Fruit fly (Drosophila melanogaster) whole organism, embryonic: Measurements from ENCODE around the gene Sec5.

Experiments
- CG10321 ChIP-seq: fragments of 200-800 bp; sonication (Bioruptor generic); IDR thresholded peaks from 2 replicates; pipeline ENCODE4 v1.3.6; 2022; ENCODE audit warnings: missing biosample characterization, missing genetic modification characterization
- CG10959 ChIP-seq: fragments of 200-800 bp; sonication (Bioruptor generic); IDR thresholded peaks from 2 replicates; pipeline ENCODE4 v1.3.6; 2022; ENCODE audit warnings: missing biosample characterization, missing genetic modification characterization
- CG11695 ChIP-seq: fragments of 200-800 bp; sonication (Bioruptor generic); IDR thresholded peaks from 3 replicates; pipeline ENCODE4 v1.3.6; 2022; ENCODE audit warnings: missing biosample characterization, missing genetic modification characterization
- CG12155 ChIP-seq: fragments of 200-800 bp; sonication (Bioruptor generic); optimal IDR thresholded peaks from 3 replicates; lab custom pipeline; 2016; ENCODE audit warnings: missing biosample characterization, missing genetic modification characterization
- CG14014 ChIP-seq: fragments of 200-800 bp; sonication (Bioruptor generic); IDR thresholded peaks from 2 replicates; pipeline ENCODE4 v1.3.6; 2022; ENCODE audit warnings: missing biosample characterization, missing genetic modification characterization
- CG1529 ChIP-seq: fragments of 200-800 bp; sonication (Bioruptor generic); optimal IDR thresholded peaks from 3 replicates; lab custom pipeline; 2018; ENCODE audit warnings: missing biosample characterization, missing genetic modification characterization
- CG1603 ChIP-seq: fragments of 200-800 bp; sonication (Bioruptor generic); optimal IDR thresholded peaks from 2 replicates; lab custom pipeline; 2019; ENCODE audit warnings: missing biosample characterization, mild to moderate bottlenecking, missing genetic modification characterization, moderate library complexity
- CG17385 ChIP-seq: fragments of 200-800 bp; sonication (Bioruptor generic); optimal IDR thresholded peaks from 3 replicates; lab custom pipeline; 2018; ENCODE audit warnings: missing biosample characterization, mild to moderate bottlenecking, missing genetic modification characterization
- CG17612 ChIP-seq: fragments of 200-800 bp; sonication (Bioruptor generic); IDR thresholded peaks from 2 replicates; pipeline ENCODE4 v1.3.6; 2022; ENCODE audit warnings: missing biosample characterization, missing genetic modification characterization
- CG17912 ChIP-seq: fragments of 200-800 bp; sonication (Bioruptor generic); optimal IDR thresholded peaks from 2 replicates; lab custom pipeline; 2018; ENCODE audit warnings: missing biosample characterization, mild to moderate bottlenecking, missing genetic modification characterization
- CG1792 ChIP-seq: fragments of 200-800 bp; sonication (Bioruptor generic); optimal IDR thresholded peaks from 2 replicates; lab custom pipeline; 2016; ENCODE audit warnings: missing biosample characterization, missing genetic modification characterization
- CG18619 ChIP-seq: fragments of 200-800 bp; sonication (Bioruptor generic); optimal IDR thresholded peaks from 3 replicates; lab custom pipeline; 2017; ENCODE audit warnings: missing biosample characterization, mild to moderate bottlenecking, missing genetic modification characterization
- CG3847 ChIP-seq: fragments of 200-800 bp; sonication (Bioruptor generic); IDR thresholded peaks from 2 replicates; pipeline ENCODE4 v1.3.6; 2022; ENCODE audit warnings: missing biosample characterization, missing genetic modification characterization
- CG6254 ChIP-seq: fragments of 200-800 bp; sonication (Bioruptor generic); optimal IDR thresholded peaks from 3 replicates; lab custom pipeline; 2017; ENCODE audit warnings: mild to moderate bottlenecking, missing biosample characterization, missing genetic modification reagents, missing genetic modification characterization
- CG6654 ChIP-seq: fragments of 200-800 bp; sonication (Bioruptor generic); optimal IDR thresholded peaks from 2 replicates; lab custom pipeline; 2017; ENCODE audit warnings: missing biosample characterization, mild to moderate bottlenecking, missing genetic modification characterization
- CG6854 ChIP-seq: fragments of 200-800 bp; sonication (Bioruptor generic); optimal IDR thresholded peaks from 3 replicates; lab custom pipeline; 2017; ENCODE audit warnings: missing biosample characterization, mild to moderate bottlenecking, missing genetic modification characterization
- CG7745 ChIP-seq: fragments of 200-800 bp; sonication (Bioruptor generic); optimal IDR thresholded peaks from 2 replicates; lab custom pipeline; 2018; ENCODE audit warnings: missing biosample characterization, mild to moderate bottlenecking, missing genetic modification characterization, moderate library complexity
- Dfd ChIP-seq, 2 experiments: fragments of >200 bp; optimal IDR thresholded peaks; 2 replicates each; lab custom pipeline; 2017; ENCODE audit warnings: missing biosample characterization in 2 of 2, missing genetic modification characterization in 2 of 2
- Eip74EF ChIP-seq, 2 experiments: fragments of 200-800 bp in 1 of 2; fragments of >200 bp in 1 of 2; sonication (Bioruptor generic) in 1 of 2; optimal IDR thresholded peaks; 2 replicates each; lab custom pipeline; 2017 to 2019; ENCODE audit warnings: missing biosample characterization in 2 of 2, missing genetic modification characterization in 2 of 2, mild to moderate bottlenecking in 1 of 2, moderate library complexity in 1 of 2
- Ets65A ChIP-seq: fragments of 200-800 bp; sonication (Bioruptor generic); peaks from one replicate; lab custom pipeline; 2016; ENCODE audit warnings: missing biosample characterization, missing genetic modification characterization
- HLH3B ChIP-seq: fragments of 200-800 bp; sonication (Bioruptor generic); IDR thresholded peaks from 2 replicates; pipeline ENCODE4 v1.3.6; 2022; ENCODE audit warnings: missing biosample characterization, missing genetic modification characterization
- Hr39 ChIP-seq: fragments of >200 bp; optimal IDR thresholded peaks from 2 replicates; lab custom pipeline; 2017
- Kr ChIP-seq: fragments of 200-800 bp; sonication (Bioruptor generic); optimal IDR thresholded peaks from 2 replicates; lab custom pipeline; 2017; ENCODE audit warnings: missing biosample characterization, mild to moderate bottlenecking, missing genetic modification characterization
- Mrtf ChIP-seq: fragments of 200-800 bp; sonication (Bioruptor generic); IDR thresholded peaks from 3 replicates; pipeline ENCODE4 v1.3.6; 2022; ENCODE audit warnings: missing biosample characterization, missing genetic modification characterization
- Nf-YB ChIP-seq: fragments of 200-800 bp; sonication (Bioruptor generic); optimal IDR thresholded peaks from 3 replicates; lab custom pipeline; 2019; ENCODE audit warnings: missing biosample characterization, mild to moderate bottlenecking, missing genetic modification characterization, moderate library complexity
- PHDP ChIP-seq: fragments of 200-800 bp; sonication (Bioruptor generic); optimal IDR thresholded peaks from 3 replicates; lab custom pipeline; 2018; ENCODE audit warnings: missing biosample characterization, mild to moderate bottlenecking, missing genetic modification characterization, moderate library complexity
- Xbp1 ChIP-seq: fragments of 200-800 bp; sonication (Bioruptor generic); optimal IDR thresholded peaks from 3 replicates; lab custom pipeline; 2016; ENCODE audit warnings: missing biosample characterization, mild to moderate bottlenecking, missing genetic modification characterization
- bbx ChIP-seq: fragments of 200-800 bp; sonication (Bioruptor generic); IDR thresholded peaks from 2 replicates; pipeline ENCODE4 v1.3.6; 2022; ENCODE audit warnings: missing biosample characterization, missing genetic modification characterization; ENCODE audit not compliant: partially characterized antibody
- bigmax ChIP-seq: fragments of 200-800 bp; sonication (Bioruptor generic); optimal IDR thresholded peaks from 2 replicates; lab custom pipeline; 2018; ENCODE audit warnings: missing biosample characterization, mild to moderate bottlenecking, missing genetic modification characterization
- cato ChIP-seq: fragments of 200-800 bp; sonication (Bioruptor generic); optimal IDR thresholded peaks from 2 replicates; lab custom pipeline; 2016; ENCODE audit warnings: missing biosample characterization, missing genetic modification characterization, borderline replicate concordance
- dan ChIP-seq: fragments of 200-800 bp; sonication (Bioruptor generic); IDR thresholded peaks from 2 replicates; pipeline ENCODE4 v1.3.6; 2022; ENCODE audit warnings: missing biosample characterization, missing genetic modification characterization
- dmrt99B ChIP-seq: fragments of 200-800 bp; sonication (Bioruptor generic); optimal IDR thresholded peaks from 2 replicates; lab custom pipeline; 2018; ENCODE audit warnings: missing biosample characterization, mild to moderate bottlenecking, missing genetic modification characterization, moderate library complexity
- dpn ChIP-seq, 2 experiments: fragments of 200-800 bp; sonication (Bioruptor generic); optimal IDR thresholded peaks; 3 replicates each; lab custom pipeline; 2016; ENCODE audit warnings: missing biosample characterization in 2 of 2, missing genetic modification characterization in 2 of 2
- fd64A ChIP-seq: fragments of 200-800 bp; sonication (Bioruptor generic); optimal IDR thresholded peaks from 3 replicates; lab custom pipeline; 2018; ENCODE audit warnings: missing biosample characterization, mild to moderate bottlenecking, missing genetic modification characterization
- jigr1 ChIP-seq: fragments of 200-800 bp; sonication (Bioruptor generic); IDR thresholded peaks from 3 replicates; pipeline ENCODE4 v1.3.6; 2022; ENCODE audit warnings: missing biosample characterization, missing genetic modification characterization
- kay ChIP-seq: fragments of 200-800 bp; sonication (Bioruptor generic); optimal IDR thresholded peaks from 2 replicates; lab custom pipeline; 2016; ENCODE audit warnings: missing biosample characterization, missing genetic modification characterization
- klu ChIP-seq: fragments of 200-800 bp; sonication (Bioruptor generic); IDR thresholded peaks from 2 replicates; pipeline ENCODE4 v1.3.6; 2022; ENCODE audit warnings: missing biosample characterization, missing genetic modification characterization
- lola ChIP-seq, 3 experiments: fragments of >200 bp in 2 of 3; fragments of 200-800 bp in 1 of 3; sonication (Bioruptor generic) in 1 of 3; optimal IDR thresholded peaks; 2 replicates each; lab custom pipeline; 2017 to 2019; ENCODE audit warnings: missing biosample characterization in 3 of 3, missing genetic modification characterization in 3 of 3, mild to moderate bottlenecking in 1 of 3, moderate library complexity in 1 of 3
- onecut ChIP-seq: fragments of 200-800 bp; sonication (Bioruptor generic); IDR thresholded peaks from 2 replicates; pipeline ENCODE4 v1.3.6; 2022; ENCODE audit warnings: missing biosample characterization, missing genetic modification characterization
- otp ChIP-seq: fragments of 200-800 bp; sonication (Bioruptor generic); IDR thresholded peaks from 3 replicates; pipeline ENCODE4, ENCODE4 v1.3.6; 2022; ENCODE audit warnings: missing biosample characterization, missing genetic modification characterization
- pan ChIP-seq, 4 experiments: fragments of >200 bp in 3 of 4; fragments of 200-800 bp in 1 of 4; sonication (Bioruptor generic) in 1 of 4; optimal IDR thresholded peaks in 3 of 4; IDR thresholded peaks in 1 of 4; 2 replicates each; pipeline versions ENCODE4 v1.3.6 to Lab custom; 2017 to 2022; ENCODE audit warnings: missing biosample characterization in 2 of 4, missing genetic modification characterization in 2 of 4, mixed read lengths in 1 of 4
- pum ChIP-seq: fragments of 200-800 bp; sonication (Bioruptor generic); optimal IDR thresholded peaks from 2 replicates; lab custom pipeline; 2016; ENCODE audit warnings: missing biosample characterization, missing genetic modification characterization
- repo ChIP-seq: fragments of 200-800 bp; sonication (Bioruptor generic); optimal IDR thresholded peaks from 2 replicates; lab custom pipeline; 2016; ENCODE audit warnings: missing biosample characterization, missing genetic modification characterization
- shn ChIP-seq: fragments of 200-800 bp; sonication (Bioruptor generic); optimal IDR thresholded peaks from 3 replicates; lab custom pipeline; 2016; ENCODE audit warnings: missing biosample characterization, missing genetic modification characterization
- sr ChIP-seq: fragments of 200-800 bp; sonication (Bioruptor generic); IDR thresholded peaks from 3 replicates; pipeline ENCODE4 v1.3.6; 2022; ENCODE audit warnings: missing biosample characterization, missing genetic modification characterization
- stc ChIP-seq: fragments of 200-800 bp; sonication (Bioruptor generic); IDR thresholded peaks from 2 replicates; pipeline ENCODE4 v1.3.6; 2022; ENCODE audit warnings: missing biosample characterization, missing genetic modification characterization
- tap ChIP-seq: fragments of 200-800 bp; optimal IDR thresholded peaks from 3 replicates; lab custom pipeline; 2019; ENCODE audit warnings: missing biosample characterization, mild to moderate bottlenecking, missing genetic modification characterization, moderate library complexity
- unc-4 ChIP-seq: fragments of 200-800 bp; sonication (Bioruptor generic); IDR thresholded peaks from 2 replicates; pipeline ENCODE4 v1.3.6; 2022; ENCODE audit warnings: missing biosample characterization, missing genetic modification characterization; ENCODE audit not compliant: partially characterized antibody
- yki ChIP-seq: fragments of >200 bp; optimal IDR thresholded peaks from 3 replicates; lab custom pipeline; 2018
- zf30C ChIP-seq: fragments of 200-800 bp; sonication (Bioruptor generic); optimal IDR thresholded peaks from 3 replicates; lab custom pipeline; 2018; ENCODE audit warnings: missing biosample characterization, mild to moderate bottlenecking, missing genetic modification characterization

Gene Sec5

dm6 chr2L:3465918-3466727, 9.0 kb downstream of the Sec5 start, which contains the start of the genes msl-2 and ND-PDSW (continued):
- no peak for TF ChIP-seq CG6654
- TF ChIP-seq stc (GFP tag; lab: Robert Waterston, UW), result no peak
- no peak for TF ChIP-seq tap (tag; lab: Kevin White, UChicago)
- no peak for TF ChIP-seq HLH3B
- TF ChIP-seq lola (GFP tag; optimal IDR thresholded peaks at IDR 0.05; lab: Kevin White, UChicago), result no peak
- TF ChIP-seq bbx (GFP tag; lab: Robert Waterston, UW), result peak; percentile 21; the same call in 1 of the 2 replicates
- TF ChIP-seq Hr39 (lab: Kevin White, UChicago), result no peak
- TF ChIP-seq yki, result no peak
- TF ChIP-seq zf30C (GFP tag; lab: Kevin White, UChicago), result no peak
- peak; percentile 92 for TF ChIP-seq bigmax (GFP tag; lab: Kevin White, UChicago)
- TF ChIP-seq CG18619 (GFP tag; lab: Kevin White, UChicago), result no peak
- TF ChIP-seq dan (GFP tag; lab: Robert Waterston, UW), result no peak
- no peak for TF ChIP-seq Kr (GFP tag; lab: Kevin White, UChicago)
- no peak for TF ChIP-seq CG17612 (GFP tag; lab: Robert Waterston, UW)
- TF ChIP-seq CG10959 (GFP tag; lab: Robert Waterston, UW), result no peak
- no peak for TF ChIP-seq pum (GFP tag; lab: Kevin White, UChicago)
- TF ChIP-seq dpn (GFP tag; optimal IDR thresholded peaks at IDR 0.05; lab: Kevin White, UChicago), result no peak
- TF ChIP-seq pan (optimal IDR thresholded peaks at IDR 0.05; lab: Kevin White, UChicago), result no peak
- TF ChIP-seq pan (GFP tag; optimal IDR thresholded peaks at IDR 0.05 in 1 of 2, IDR thresholded peaks at IDR 0.05 in 1 of 2), result no peak
- no peak for TF ChIP-seq PHDP (tag; lab: Kevin White, UChicago)
- TF ChIP-seq cato (GFP tag; lab: Kevin White, UChicago), result no peak
- no peak for TF ChIP-seq CG12155 (GFP tag; lab: Kevin White, UChicago)
- TF ChIP-seq Eip74EF (GFP tag; optimal IDR thresholded peaks at IDR 0.05; lab: Kevin White, UChicago), result no peak
- TF ChIP-seq Ets65A (GFP tag; lab: Kevin White, UChicago), result peak; percentile 12
- no peak for TF ChIP-seq jigr1
- TF ChIP-seq unc-4 (GFP tag; lab: Robert Waterston, UW), result no peak
- TF ChIP-seq Dfd (GFP tag; optimal IDR thresholded peaks at IDR 0.05; lab: Kevin White, UChicago), result no peak
- TF ChIP-seq CG10321 (GFP tag; lab: Robert Waterston, UW), result no peak
- no peak for TF ChIP-seq Xbp1 (GFP tag; lab: Kevin White, UChicago)
- no peak for TF ChIP-seq CG7745
- TF ChIP-seq sr (GFP tag; lab: Robert Waterston, UW), result no peak
- no peak for TF ChIP-seq shn (GFP tag; lab: Kevin White, UChicago)
- TF ChIP-seq kay (GFP tag; lab: Kevin White, UChicago), result no peak
- no peak for TF ChIP-seq repo (GFP tag; lab: Kevin White, UChicago)
- no peak for TF ChIP-seq otp (GFP tag; lab: Robert Waterston, UW)
- TF ChIP-seq Nf-YB (GFP tag; lab: Kevin White, UChicago), result no peak
- no peak for TF ChIP-seq onecut (GFP tag; lab: Robert Waterston, UW)
- no peak; the same call in 1 of the 2 replicates for TF ChIP-seq CG3847 (GFP tag; lab: Robert Waterston, UW)
- TF ChIP-seq CG6254, result no peak
- TF ChIP-seq fd64A (GFP tag; lab: Kevin White, UChicago), result no peak
- no peak for TF ChIP-seq dmrt99B
- TF ChIP-seq CG17385 (GFP tag; lab: Kevin White, UChicago), result no peak
- TF ChIP-seq klu (GFP tag; lab: Robert Waterston, UW), result no peak
- TF ChIP-seq CG17912 (GFP tag; lab: Kevin White, UChicago), result no peak
- no peak for TF ChIP-seq CG11695 (GFP tag; lab: Robert Waterston, UW)
- no peak for TF ChIP-seq CG6854
- no peak for TF ChIP-seq CG1792 (GFP tag; lab: Kevin White, UChicago)
- no peak for TF ChIP-seq Mrtf (GFP tag; lab: Robert Waterston, UW)
- no peak for TF ChIP-seq CG14014 (GFP tag; lab: Robert Waterston, UW)
- TF ChIP-seq CG1603, result no peak
- no peak for TF ChIP-seq CG1529 (GFP tag; lab: Kevin White, UChicago)
